Worm (Caenorhabditis elegans): Measurements from ENCODE around the gene ttr-52.
"Not testable (repeated sequence)": the region's sequence is repeated elsewhere in the genome, so short reads cannot be mapped to it uniquely, and the experiment has no call there.

ce11 chrIII:13401673-13402258 is 2.8 kb upstream of the ttr-52 start, which contains the start of the genes srlf-9 and srlf-10:
- not testable (repeated sequence) for TF ChIP-seq dao-5, W03F9.2, him-1 (tag; optimal IDR thresholded peaks at IDR 0.05)

All from whole organism, L4/young adult.